Worm (Caenorhabditis elegans) whole organism, young adult: Measurements from ENCODE around the gene chil-8.

Source experiments
- akir-1 ChIP-seq: fragments of 200-800 bp; sonication (Bioruptor generic); optimal IDR thresholded peaks from 2 replicates; lab custom pipeline; 2018; ENCODE audit warnings: mild to moderate bottlenecking, missing genetic modification characterization, moderate library complexity, missing compliant biosample characterization
- lir-1 ChIP-seq: fragments of 200-800 bp; sonication (Bioruptor generic); conservative IDR thresholded peaks from 2 replicates; pipeline ENCODE4 v1.3.6; 2022; ENCODE audit warnings: missing genetic modification reagents, missing genetic modification characterization, missing compliant biosample characterization
- pbrm-1 ChIP-seq: fragments of 200-800 bp; sonication (Bioruptor generic); IDR thresholded peaks from 2 replicates; pipeline ENCODE4 v1.3.6; 2022; ENCODE audit warnings: missing genetic modification reagents, missing genetic modification characterization, missing compliant biosample characterization
- xnd-1 ChIP-seq: sonication (generic microtip); optimal IDR thresholded peaks from 2 replicates; lab custom pipeline; 2016; ENCODE audit warnings: missing genotype, missing genetic modification reagents, missing genetic modification characterization, missing compliant biosample characterization
- ztf-22 ChIP-seq: fragments of 200-800 bp; sonication (Bioruptor generic); optimal IDR thresholded peaks from 2 replicates; lab custom pipeline; 2018; ENCODE audit warnings: mild to moderate bottlenecking, missing genetic modification characterization, moderate library complexity, missing compliant biosample characterization

DNA sequence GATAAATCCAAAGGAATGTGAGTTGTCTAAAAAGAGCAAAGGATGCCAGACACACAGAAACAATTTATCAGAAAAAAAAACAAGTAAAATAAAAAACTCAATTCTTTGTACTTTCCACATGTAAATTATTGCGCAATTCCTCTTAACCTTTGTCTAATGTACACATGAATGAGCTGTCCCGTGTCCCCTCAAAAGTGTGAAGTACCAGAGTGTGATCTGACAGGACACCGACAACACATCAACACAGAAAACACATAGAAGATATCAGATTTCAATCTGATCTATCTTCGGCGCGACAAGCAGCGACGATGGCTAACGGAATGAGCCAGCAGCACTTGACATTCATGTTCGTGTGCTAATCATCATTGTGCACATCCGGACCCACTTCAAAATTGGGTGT lies 44.4 kb downstream of the chil-8 start:
- TF ChIP-seq xnd-1 (tag; lab: Kevin White, UChicago), result no peak
- TF ChIP-seq ztf-22 (GFP tag; lab: Kevin White, UChicago), result no peak
- no peak for TF ChIP-seq pbrm-1
- TF ChIP-seq akir-1 (GFP tag; lab: Kevin White, UChicago), result no peak
- TF ChIP-seq lir-1, result no peak
